Fruit fly (Drosophila melanogaster) whole organism, prepupa: ENCODE data around the gene CG15580.

ENCODE experiments used
- CG1621 ChIP-seq: fragments of 200-800 bp; sonication (Bioruptor generic); optimal IDR thresholded peaks from 3 replicates; lab custom pipeline; 2018; ENCODE audit warnings: missing biosample characterization, mild to moderate bottlenecking, missing genetic modification characterization
- CG16779 ChIP-seq: fragments of 200-800 bp; sonication (Bioruptor generic); optimal IDR thresholded peaks from 3 replicates; lab custom pipeline; 2017; ENCODE audit warnings: missing biosample characterization, mild to moderate bottlenecking, missing genetic modification characterization
- CG31627 ChIP-seq: fragments of 200-800 bp; sonication (Bioruptor generic); optimal IDR thresholded peaks from 3 replicates; lab custom pipeline; 2016; ENCODE audit warnings: missing biosample characterization, missing genetic modification characterization
- CG34406 ChIP-seq: fragments of 200-800 bp; sonication (Bioruptor generic); optimal IDR thresholded peaks from 3 replicates; lab custom pipeline; 2016; ENCODE audit warnings: missing biosample characterization, missing genetic modification characterization
- CG6163 ChIP-seq: fragments of 200-800 bp; sonication (Bioruptor generic); IDR thresholded peaks from 3 replicates; pipeline ENCODE4 v1.3.6; 2022; ENCODE audit warnings: missing biosample characterization, missing genetic modification characterization
- CG8632 ChIP-seq: fragments of 200-800 bp; sonication (Bioruptor generic); optimal IDR thresholded peaks from 3 replicates; lab custom pipeline; 2016; ENCODE audit warnings: missing biosample characterization, missing genetic modification characterization
- Eip75B ChIP-seq: fragments of 200-800 bp; sonication (Bioruptor generic); optimal IDR thresholded peaks from 3 replicates; lab custom pipeline; 2016; ENCODE audit warnings: missing biosample characterization, missing genetic modification characterization
- Ets21C ChIP-seq: fragments of 200-800 bp; sonication (Bioruptor generic); optimal IDR thresholded peaks from 3 replicates; lab custom pipeline; 2016; ENCODE audit warnings: missing biosample characterization, missing genetic modification characterization
- Sox14 ChIP-seq: fragments of 200-800 bp; sonication (Bioruptor generic); optimal IDR thresholded peaks from 3 replicates; lab custom pipeline; 2016; ENCODE audit warnings: missing biosample characterization, missing genetic modification characterization
- achi ChIP-seq: fragments of 200-800 bp; sonication (Bioruptor generic); optimal IDR thresholded peaks from 3 replicates; lab custom pipeline; 2016; ENCODE audit warnings: missing biosample characterization, missing genetic modification characterization
- ss ChIP-seq, 2 experiments: fragments of 200-800 bp; sonication (Bioruptor generic); optimal IDR thresholded peaks; 2 replicates in 1 of 2; 3 replicates in 1 of 2; lab custom pipeline; 2017 to 2018; ENCODE audit warnings: mild to moderate bottlenecking in 2 of 2, missing biosample characterization in 2 of 2, missing genetic modification characterization in 2 of 2, moderate library complexity in 1 of 2
- vri ChIP-seq: fragments of 200-800 bp; sonication (Bioruptor generic); optimal IDR thresholded peaks from 3 replicates; lab custom pipeline; 2016; ENCODE audit warnings: missing biosample characterization, mild to moderate bottlenecking, missing genetic modification characterization

DNA sequence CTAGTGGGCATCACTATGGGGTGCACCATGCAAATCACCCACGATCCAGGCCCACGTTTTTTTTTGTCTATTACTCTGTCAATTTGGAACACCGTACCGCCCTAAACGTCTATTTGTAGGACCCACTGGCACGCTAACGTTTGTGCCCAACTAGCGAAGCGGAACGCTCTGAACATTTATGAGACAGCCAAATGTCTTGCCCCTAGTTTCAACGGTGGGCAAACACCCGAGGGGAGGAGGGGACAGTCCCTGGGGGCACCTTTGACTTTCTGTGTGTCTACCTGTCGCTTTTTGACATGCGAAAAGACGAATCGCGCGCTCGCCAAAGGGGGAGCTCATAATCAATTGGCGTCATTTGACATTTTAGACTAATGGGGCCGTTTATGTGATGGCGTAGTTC is 50.7 kb downstream of the CG15580 start:
- TF ChIP-seq CG1621 (tag; lab: Kevin White, UChicago) (no peak), CG31627 (no peak), CG16779 (no peak), ss (GFP tag; optimal IDR thresholded peaks at IDR 0.05; lab: Kevin White, UChicago) (no peak), CG8632 (no peak), CG34406 (GFP tag; lab: Kevin White, UChicago) (no peak), achi (no peak), Eip75B (GFP tag; lab: Kevin White, UChicago) (no peak), Sox14 (GFP tag; lab: Kevin White, UChicago) (no peak), vri (GFP tag; lab: Kevin White, UChicago) (no peak), CG6163 (GFP tag; lab: Robert Waterston, UW) (no peak), Ets21C (GFP tag; lab: Kevin White, UChicago) (no peak)
